Fruit fly (Drosophila melanogaster) whole organism, embryonic: ENCODE data around the gene Os-C.

Source experiments
- B-H2 ChIP-seq: fragments of 200-800 bp; sonication (Bioruptor generic); optimal IDR thresholded peaks from 2 replicates; lab custom pipeline; 2018; ENCODE audit warnings: missing biosample characterization, mild to moderate bottlenecking, missing genetic modification characterization
- Blimp-1 ChIP-seq: fragments of 200-800 bp; sonication (Bioruptor generic); optimal IDR thresholded peaks from 3 replicates; lab custom pipeline; 2018; ENCODE audit warnings: missing biosample characterization, missing genetic modification characterization, mild to moderate bottlenecking, moderate library complexity, missing genetic modification reagents
- CG11398 ChIP-seq: fragments of 200-800 bp; sonication (Bioruptor generic); optimal IDR thresholded peaks from 2 replicates; lab custom pipeline; 2016; ENCODE audit warnings: missing biosample characterization, missing genetic modification characterization
- CG14965 ChIP-seq: fragments of 200-800 bp; sonication (Bioruptor generic); optimal IDR thresholded peaks from 2 replicates; lab custom pipeline; 2016; ENCODE audit warnings: missing biosample characterization, missing genetic modification characterization, borderline replicate concordance
- CG16813 ChIP-seq: fragments of 200-800 bp; sonication (Bioruptor generic); IDR thresholded peaks from 3 replicates; pipeline ENCODE4 v1.3.6; 2022; ENCODE audit warnings: missing biosample characterization, missing genetic modification characterization; ENCODE audit not compliant: partially characterized antibody
- CG18599 ChIP-seq: fragments of 200-800 bp; sonication (Bioruptor generic); optimal IDR thresholded peaks from 3 replicates; lab custom pipeline; 2017; ENCODE audit warnings: missing biosample characterization, missing genetic modification characterization, mild to moderate bottlenecking, moderate library complexity, missing genetic modification reagents
- CG31365 ChIP-seq: fragments of 200-800 bp; sonication (Bioruptor generic); optimal IDR thresholded peaks from 2 replicates; lab custom pipeline; 2018; ENCODE audit warnings: missing biosample characterization, mild to moderate bottlenecking, missing genetic modification characterization
- CG31388 ChIP-seq: fragments of 200-800 bp; sonication (Bioruptor generic); optimal IDR thresholded peaks from 2 replicates; lab custom pipeline; 2016; ENCODE audit warnings: missing biosample characterization, missing genetic modification characterization
- CG31441 ChIP-seq: fragments of 200-800 bp; sonication (Bioruptor generic); IDR thresholded peaks from 2 replicates; pipeline ENCODE4 v1.3.6; 2022; ENCODE audit warnings: missing biosample characterization, missing genetic modification characterization
- CG32532 ChIP-seq: fragments of 200-800 bp; sonication (Bioruptor generic); IDR thresholded peaks from 2 replicates; pipeline ENCODE4 v1.3.6; 2022; ENCODE audit warnings: missing biosample characterization, missing genetic modification characterization
- CG4360 ChIP-seq: fragments of 200-800 bp; sonication (Bioruptor generic); IDR thresholded peaks from 2 replicates; pipeline ENCODE4 v1.3.6; 2022; ENCODE audit warnings: missing biosample characterization, missing genetic modification characterization
- CG6683 ChIP-seq: fragments of 200-800 bp; sonication (Bioruptor generic); optimal IDR thresholded peaks from 2 replicates; lab custom pipeline; 2017; ENCODE audit warnings: missing biosample characterization, mild to moderate bottlenecking, missing genetic modification characterization, missing genetic modification reagents
- CG7987 ChIP-seq: fragments of 200-800 bp; sonication (Bioruptor generic); optimal IDR thresholded peaks from 2 replicates; lab custom pipeline; 2018; ENCODE audit warnings: missing biosample characterization, mild to moderate bottlenecking, missing genetic modification characterization, moderate library complexity
- CoRest ChIP-seq: fragments of 200-800 bp; sonication (Bioruptor generic); optimal IDR thresholded peaks from 3 replicates; lab custom pipeline; 2018; ENCODE audit warnings: missing biosample characterization, mild to moderate bottlenecking, missing genetic modification characterization, moderate library complexity
- Dfd ChIP-seq, 2 experiments: fragments of >200 bp; optimal IDR thresholded peaks; 2 replicates each; lab custom pipeline; 2017; ENCODE audit warnings: missing biosample characterization in 2 of 2, missing genetic modification characterization in 2 of 2
- Gug ChIP-seq: fragments of 200-800 bp; sonication (Bioruptor generic); IDR thresholded peaks from 4 replicates; pipeline ENCODE4 v1.3.6; 2022; ENCODE audit warnings: missing biosample characterization, missing genetic modification characterization
- HHEX ChIP-seq: fragments of 200-800 bp; sonication (Bioruptor generic); optimal IDR thresholded peaks from 3 replicates; lab custom pipeline; 2017; ENCODE audit warnings: missing biosample characterization, mild to moderate bottlenecking, missing genetic modification characterization, missing genetic modification reagents
- Hey ChIP-seq: fragments of 200-800 bp; sonication (Bioruptor generic); optimal IDR thresholded peaks from 3 replicates; lab custom pipeline; 2018; ENCODE audit warnings: missing biosample characterization, mild to moderate bottlenecking, missing genetic modification characterization
- Lhr ChIP-seq: fragments of 200-800 bp; sonication (Bioruptor generic); optimal IDR thresholded peaks from 3 replicates; lab custom pipeline; 2017; ENCODE audit warnings: mild to moderate bottlenecking, missing biosample characterization, missing genetic modification reagents, missing genetic modification characterization
- Med ChIP-seq: fragments of 200-800 bp; sonication (Bioruptor generic); peaks from one replicate; lab custom pipeline; 2016; ENCODE audit warnings: missing biosample characterization, missing genetic modification characterization, mild to moderate bottlenecking, inconsistent platforms, moderate library complexity
- Mes4 ChIP-seq: fragments of 200-800 bp; sonication (Bioruptor generic); optimal IDR thresholded peaks from 2 replicates; lab custom pipeline; 2016; ENCODE audit warnings: missing biosample characterization, missing genetic modification characterization
- Myb ChIP-seq: fragments of 200-800 bp; sonication (Bioruptor generic); optimal IDR thresholded peaks from 2 replicates; lab custom pipeline; 2016; ENCODE audit warnings: missing biosample characterization, missing genetic modification characterization
- NC2β ChIP-seq: fragments of 200-800 bp; sonication (Bioruptor generic); optimal IDR thresholded peaks from 2 replicates; lab custom pipeline; 2016; ENCODE audit warnings: missing biosample characterization, missing genetic modification characterization
- Oaz ChIP-seq: fragments of 200-800 bp; sonication (Bioruptor generic); IDR thresholded peaks from 2 replicates; pipeline ENCODE4 v1.3.6; 2022; ENCODE audit warnings: missing biosample characterization, missing genetic modification characterization
- Oli ChIP-seq: fragments of 200-800 bp; sonication (Bioruptor generic); optimal IDR thresholded peaks from 2 replicates; lab custom pipeline; 2018; ENCODE audit warnings: missing biosample characterization, mild to moderate bottlenecking, missing genetic modification characterization, moderate library complexity
- Rx ChIP-seq: fragments of 200-800 bp; sonication (Bioruptor generic); IDR thresholded peaks from 2 replicates; pipeline ENCODE4 v1.3.6; 2022; ENCODE audit warnings: missing biosample characterization, missing genetic modification characterization
- Spps ChIP-seq: fragments of 200-800 bp; sonication (Bioruptor generic); optimal IDR thresholded peaks from 2 replicates; lab custom pipeline; 2018; ENCODE audit warnings: missing biosample characterization, mild to moderate bottlenecking, missing genetic modification characterization
- Ssrp ChIP-seq: fragments of 200-800 bp; sonication (Bioruptor generic); optimal IDR thresholded peaks from 2 replicates; lab custom pipeline; 2018; ENCODE audit warnings: missing biosample characterization, mild to moderate bottlenecking, missing genetic modification characterization, moderate library complexity
- btn ChIP-seq: fragments of 200-800 bp; sonication (Bioruptor generic); optimal IDR thresholded peaks from 2 replicates; lab custom pipeline; 2016; ENCODE audit warnings: missing biosample characterization, missing genetic modification characterization
- chinmo ChIP-seq: fragments of 200-800 bp; sonication (Bioruptor generic); IDR thresholded peaks from 4 replicates; pipeline ENCODE4 v1.3.6; 2022; ENCODE audit warnings: missing biosample characterization, missing genetic modification characterization; ENCODE audit not compliant: partially characterized antibody
- crp ChIP-seq, 2 experiments: fragments of 200-800 bp; sonication (Bioruptor generic); optimal IDR thresholded peaks; 2 replicates in 1 of 2; 3 replicates in 1 of 2; lab custom pipeline; 2017; ENCODE audit warnings: missing biosample characterization in 2 of 2, missing genetic modification characterization in 2 of 2, mild to moderate bottlenecking in 1 of 2, moderate library complexity in 1 of 2
- danr ChIP-seq: fragments of 200-800 bp; sonication (Bioruptor generic); IDR thresholded peaks from 2 replicates; pipeline ENCODE4 v1.3.6; 2022; ENCODE audit warnings: missing biosample characterization, missing genetic modification characterization
- dm ChIP-seq: fragments of 200-800 bp; sonication (Bioruptor generic); optimal IDR thresholded peaks from 3 replicates; lab custom pipeline; 2016; ENCODE audit warnings: missing biosample characterization, missing genetic modification characterization
- dysf ChIP-seq: fragments of 200-800 bp; sonication (Bioruptor generic); IDR thresholded peaks from 3 replicates; pipeline ENCODE4 v1.3.6; 2022; ENCODE audit warnings: missing biosample characterization, missing genetic modification characterization
- en ChIP-seq: fragments of 200-800 bp; sonication (Bioruptor generic); optimal IDR thresholded peaks from 2 replicates; lab custom pipeline; 2016; ENCODE audit warnings: missing biosample characterization, missing genetic modification characterization
- esg ChIP-seq: fragments of 200-800 bp; sonication (Bioruptor generic); conservative IDR thresholded peaks from 2 replicates; pipeline ENCODE4 v1.3.6; 2022; ENCODE audit warnings: missing biosample characterization, missing genetic modification characterization
- fd102C ChIP-seq: fragments of 200-800 bp; sonication (Bioruptor generic); optimal IDR thresholded peaks from 2 replicates; lab custom pipeline; 2018; ENCODE audit warnings: missing biosample characterization, mild to moderate bottlenecking, missing genetic modification characterization, moderate library complexity
- gcm ChIP-seq: fragments of 200-800 bp; sonication (Bioruptor generic); optimal IDR thresholded peaks from 2 replicates; lab custom pipeline; 2019; ENCODE audit warnings: missing biosample characterization, mild to moderate bottlenecking, missing genetic modification characterization, moderate library complexity
- grn ChIP-seq: fragments of 200-800 bp; sonication (Bioruptor generic); optimal IDR thresholded peaks from 3 replicates; lab custom pipeline; 2017; ENCODE audit warnings: missing biosample characterization, missing genetic modification characterization
- her ChIP-seq: fragments of 200-800 bp; sonication (Bioruptor generic); optimal IDR thresholded peaks from 2 replicates; lab custom pipeline; 2016; ENCODE audit warnings: missing biosample characterization, missing genetic modification characterization
- odd ChIP-seq: fragments of 200-800 bp; sonication (Bioruptor generic); optimal IDR thresholded peaks from 2 replicates; lab custom pipeline; 2017; ENCODE audit warnings: missing biosample characterization, mild to moderate bottlenecking, missing genetic modification characterization
- onecut ChIP-seq: fragments of 200-800 bp; sonication (Bioruptor generic); IDR thresholded peaks from 2 replicates; pipeline ENCODE4 v1.3.6; 2022; ENCODE audit warnings: missing biosample characterization, missing genetic modification characterization
- ranshi ChIP-seq: fragments of 200-800 bp; sonication (Bioruptor generic); IDR thresholded peaks from 2 replicates; pipeline ENCODE4 v1.3.6; 2022; ENCODE audit warnings: missing biosample characterization, missing genetic modification characterization
- scrt ChIP-seq: fragments of 200-800 bp; sonication (Bioruptor generic); optimal IDR thresholded peaks from 2 replicates; lab custom pipeline; 2018; ENCODE audit warnings: missing biosample characterization, mild to moderate bottlenecking, missing genetic modification characterization, moderate library complexity
- sqz ChIP-seq: fragments of 200-800 bp; sonication (Bioruptor generic); optimal IDR thresholded peaks from 3 replicates; lab custom pipeline; 2018; ENCODE audit warnings: missing biosample characterization, mild to moderate bottlenecking, missing genetic modification characterization
- tin ChIP-seq: fragments of 200-800 bp; sonication (Bioruptor generic); optimal IDR thresholded peaks from 3 replicates; lab custom pipeline; 2016; ENCODE audit warnings: missing biosample characterization, missing genetic modification characterization
- tna ChIP-seq: fragments of 200-800 bp; sonication (Bioruptor generic); IDR thresholded peaks from 2 replicates; pipeline ENCODE4 v1.3.6; 2022; ENCODE audit warnings: missing biosample characterization, missing genetic modification characterization; ENCODE audit not compliant: partially characterized antibody
- trh ChIP-seq: fragments of 200-800 bp; sonication (Bioruptor generic); optimal IDR thresholded peaks from 2 replicates; lab custom pipeline; 2016; ENCODE audit warnings: missing biosample characterization, missing genetic modification characterization
- twi ChIP-seq: fragments of 200-800 bp; optimal IDR thresholded peaks from 2 replicates; lab custom pipeline; 2019; ENCODE audit warnings: missing biosample characterization, mild to moderate bottlenecking, missing genetic modification characterization, moderate library complexity
- zf30C ChIP-seq: fragments of 200-800 bp; sonication (Bioruptor generic); optimal IDR thresholded peaks from 3 replicates; lab custom pipeline; 2018; ENCODE audit warnings: missing biosample characterization, mild to moderate bottlenecking, missing genetic modification characterization

Gene Os-C

dm6 chr3R:8027203-8027688, 48.5 kb downstream of the Os-C start (continued):
- TF ChIP-seq CG4360 (GFP tag; lab: Robert Waterston, UW) (0 out of 2 replicates have a peak, but pooled peaks have one; percentile 23), CG14965 (no peak), chinmo (GFP tag; lab: Robert Waterston, UW) (peak; percentile 74; the same call in 2 of the 4 replicates), HHEX (GFP tag; lab: Kevin White, UChicago) (peak; percentile 83), gcm (peak; percentile 93), CG6683 (GFP tag; lab: Kevin White, UChicago) (peak; percentile 75), dm (GFP tag; lab: Kevin White, UChicago) (no peak), Myb (GFP tag; lab: Kevin White, UChicago) (peak; percentile 8), sqz (GFP tag; lab: Kevin White, UChicago) (no peak), onecut (GFP tag; lab: Robert Waterston, UW) (peak; percentile 21; the same call in 1 of the 2 replicates), ranshi (GFP tag; lab: Robert Waterston, UW) (peak; percentile 69), Lhr (GFP tag; lab: Kevin White, UChicago) (peak; percentile 13), CG7987 (peak; percentile 44), danr (GFP tag; lab: Robert Waterston, UW) (peak; percentile 50; the same call in 1 of the 2 replicates), her (GFP tag; lab: Kevin White, UChicago) (no peak), crp (GFP tag; optimal IDR thresholded peaks at IDR 0.05; lab: Kevin White, UChicago) (peak in 1 of 2 experiments; percentile 29), fd102C (GFP tag; lab: Kevin White, UChicago) (no peak), Hey (no peak), CG11398 (GFP tag; lab: Kevin White, UChicago) (no peak), zf30C (GFP tag; lab: Kevin White, UChicago) (no peak), CoRest (tag; lab: Kevin White, UChicago) (peak; percentile 97), trh (GFP tag; lab: Kevin White, UChicago) (peak; percentile 43), Spps (peak; percentile 50), Gug (peak; percentile 2; the same call in 1 of the 4 replicates), twi (tag; lab: Kevin White, UChicago) (no peak), CG18599 (GFP tag; lab: Kevin White, UChicago) (peak; percentile 91), esg (GFP tag; lab: Robert Waterston, UW) (peak; percentile 81), dysf (GFP tag; lab: Robert Waterston, UW) (peak; percentile 85), Ssrp (tag; lab: Kevin White, UChicago) (peak; percentile 93), btn (GFP tag; lab: Kevin White, UChicago) (no peak), Mes4 (GFP tag; lab: Kevin White, UChicago) (no peak), Rx (GFP tag; lab: Robert Waterston, UW) (no peak), CG31388 (GFP tag; lab: Kevin White, UChicago) (no peak), Oaz (no peak), CG16813 (GFP tag; lab: Robert Waterston, UW) (no peak), Oli (tag; lab: Kevin White, UChicago) (peak; percentile 92), tin (GFP tag; lab: Kevin White, UChicago) (peak; percentile 60), tna (GFP tag; lab: Robert Waterston, UW) (no peak), NC2β (GFP tag; lab: Kevin White, UChicago) (no peak), grn (GFP tag; lab: Kevin White, UChicago) (no peak), Blimp-1 (GFP tag; lab: Kevin White, UChicago) (peak; percentile 86), en (GFP tag; lab: Kevin White, UChicago) (no peak), CG32532 (GFP tag; lab: Robert Waterston, UW) (peak; percentile 69), CG31441 (peak; percentile 88), scrt (peak; percentile 74), Med (GFP tag; lab: Kevin White, UChicago) (peak; percentile 77), odd (peak; percentile 93), CG31365 (no peak), Dfd (GFP tag; optimal IDR thresholded peaks at IDR 0.05; lab: Kevin White, UChicago) (no peak), B-H2 (GFP tag; lab: Kevin White, UChicago) (no peak)
